Fruit fly (Drosophila melanogaster) Kc167 (cell line): ENCODE results near the gene r-cup.

ENCODE experiments used
- Sin3A ChIP-seq: fragments of >200 bp; optimal IDR thresholded peaks from 2 replicates; lab custom pipeline; 2018; ENCODE audit warnings: missing external identifiers
- h ChIP-seq: fragments of >200 bp; optimal IDR thresholded peaks from 3 replicates; lab custom pipeline; 2018; ENCODE audit warnings: missing external identifiers

DNA sequence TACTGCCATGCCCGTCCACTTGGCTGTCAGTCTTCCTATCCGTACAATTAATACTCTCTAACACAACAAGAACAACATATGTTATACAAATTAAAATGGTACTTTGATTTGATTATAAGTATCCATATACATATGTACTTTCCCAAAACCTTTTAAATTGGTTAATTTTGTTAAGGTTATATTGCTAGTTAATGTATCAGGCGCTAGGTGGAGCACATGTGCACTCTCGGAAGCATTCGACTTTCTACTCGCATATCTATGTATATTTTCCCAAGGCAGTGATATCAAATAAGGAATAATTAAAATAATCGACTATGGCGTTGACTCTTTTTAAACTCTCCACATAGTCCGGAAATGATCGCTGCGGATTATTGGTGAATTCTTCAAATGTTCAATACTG lies 8.1 kb downstream of the r-cup start:
- TF ChIP-seq Sin3A (lab: Kevin White, UChicago) (no peak), h (lab: Kevin White, UChicago) (no peak)
